Worm (Caenorhabditis elegans): ENCODE measurements around the gene npax-4.

npax-4 gene

ce11 chrIV:8852194-8852593 lies 27.5 kb downstream of the npax-4 start, which contains the start of gene alp-1:
Gene alp-1 (plus strand): TSS chrIV:8852494.
- TF ChIP-seq F13C5.2 (tag; optimal IDR thresholded peaks at IDR 0.05) (no peak), ets-7 (tag; optimal IDR thresholded peaks at IDR 0.05) (no peak), aly-1 (tag; optimal IDR thresholded peaks at IDR 0.05) (no peak), ceh-13 (GFP tag; optimal IDR thresholded peaks at IDR 0.05) (no peak), hmbx-1 (tag; optimal IDR thresholded peaks at IDR 0.05) (no peak), ama-1 (optimal IDR thresholded peaks at IDR 0.05) (no peak), ceh-36 (tag; optimal IDR thresholded peaks at IDR 0.05) (no peak), pes-1 (GFP tag; IDR thresholded peaks at IDR 0.05) (no peak), hnd-1 (tag; optimal IDR thresholded peaks at IDR 0.05) (no peak), tra-4 (tag; optimal IDR thresholded peaks at IDR 0.05) (no peak)

ce11 chrIV:8850807-8851206 lies 28.9 kb downstream of the npax-4 start:
- no peak for TF ChIP-seq ets-7 (tag; optimal IDR thresholded peaks at IDR 0.05)
- no peak for TF ChIP-seq tra-4 (tag; optimal IDR thresholded peaks at IDR 0.05)
- no peak for TF ChIP-seq hmbx-1 (tag; optimal IDR thresholded peaks at IDR 0.05)
- peak; percentile 48 for TF ChIP-seq aly-1 (tag; optimal IDR thresholded peaks at IDR 0.05)
- no peak for TF ChIP-seq B0310.2 (tag; optimal IDR thresholded peaks at IDR 0.05)
- TF ChIP-seq scrt-1 (GFP tag; IDR thresholded peaks at IDR 0.05): no peak

ce11 chrIV:8848983-8849382 lies 30.7 kb downstream of the npax-4 start:
- TF ChIP-seq B0310.2 (tag; optimal IDR thresholded peaks at IDR 0.05) (no peak), ceh-36 (tag; optimal IDR thresholded peaks at IDR 0.05) (no peak), ets-7 (tag; optimal IDR thresholded peaks at IDR 0.05) (no peak), tbx-11 (GFP tag; IDR thresholded peaks at IDR 0.05) (no peak), flt-1 (GFP tag; IDR thresholded peaks at IDR 0.05) (no peak), tbx-37 (GFP tag; conservative IDR thresholded peaks at IDR 0.05) (no peak), F13C5.2 (tag; optimal IDR thresholded peaks at IDR 0.05) (no peak), ama-1 (optimal IDR thresholded peaks at IDR 0.05) (no peak), hmg-4 (GFP tag; optimal IDR thresholded peaks at IDR 0.05) (no peak), sea-1 (GFP tag; conservative IDR thresholded peaks at IDR 0.05) (no peak), tra-4 (tag; optimal IDR thresholded peaks at IDR 0.05) (no peak)

ce11 chrIV:8847918-8848317 lies 31.8 kb downstream of the npax-4 start, which contains the start of gene col-118:
Gene col-118 (plus strand): TSS chrIV:8848218.
- TF ChIP-seq pes-1 (GFP tag; IDR thresholded peaks at IDR 0.05) (no peak), scrt-1 (GFP tag; IDR thresholded peaks at IDR 0.05) (no peak), tbx-11 (GFP tag; IDR thresholded peaks at IDR 0.05) (no peak), aly-1 (tag; optimal IDR thresholded peaks at IDR 0.05) (no peak), sea-1 (GFP tag; conservative IDR thresholded peaks at IDR 0.05) (no peak), F13C5.2 (tag; optimal IDR thresholded peaks at IDR 0.05) (no peak), ceh-13 (GFP tag; optimal IDR thresholded peaks at IDR 0.05) (no peak), hmbx-1 (tag; optimal IDR thresholded peaks at IDR 0.05) (no peak)

- TF ChIP-seq hnd-1 (tag; optimal IDR thresholded peaks at IDR 0.05): no peak
- no peak for TF ChIP-seq tbx-11 (GFP tag; IDR thresholded peaks at IDR 0.05)
- no peak for TF ChIP-seq hmbx-1 (tag; optimal IDR thresholded peaks at IDR 0.05)
- no peak for TF ChIP-seq ceh-13 (GFP tag; optimal IDR thresholded peaks at IDR 0.05)
- no peak for TF ChIP-seq pes-1 (GFP tag; IDR thresholded peaks at IDR 0.05)
- no peak for TF ChIP-seq B0310.2 (tag; optimal IDR thresholded peaks at IDR 0.05)
- TF ChIP-seq tra-4 (tag; optimal IDR thresholded peaks at IDR 0.05): no peak
- TF ChIP-seq ceh-36 (tag; optimal IDR thresholded peaks at IDR 0.05): no peak
- TF ChIP-seq ama-1 (optimal IDR thresholded peaks at IDR 0.05): no peak
- TF ChIP-seq ets-7 (tag; optimal IDR thresholded peaks at IDR 0.05): no peak
- TF ChIP-seq hmg-4 (GFP tag; optimal IDR thresholded peaks at IDR 0.05): no peak
- no peak for TF ChIP-seq flt-1 (GFP tag; IDR thresholded peaks at IDR 0.05)
- TF ChIP-seq scrt-1 (GFP tag; IDR thresholded peaks at IDR 0.05): no peak
- TF ChIP-seq sea-1 (GFP tag; conservative IDR thresholded peaks at IDR 0.05): no peak
- no peak for TF ChIP-seq aly-1 (tag; optimal IDR thresholded peaks at IDR 0.05)
- TF ChIP-seq tbx-37 (GFP tag; conservative IDR thresholded peaks at IDR 0.05): no peak
- no peak for TF ChIP-seq F13C5.2 (tag; optimal IDR thresholded peaks at IDR 0.05)
Measured at ce11 chrIV:8845922-8846321, 33.8 kb downstream of the npax-4 start.

ce11 chrIV:8844457-8844856 lies 35.3 kb downstream of the npax-4 start, which contains the start of gene T11B7.2:
Gene T11B7.2 (minus strand): TSS chrIV:8844557.
- TF ChIP-seq sea-1 (GFP tag; conservative IDR thresholded peaks at IDR 0.05): no peak
- no peak for TF ChIP-seq flt-1 (GFP tag; IDR thresholded peaks at IDR 0.05)
- no peak for TF ChIP-seq scrt-1 (GFP tag; IDR thresholded peaks at IDR 0.05)

- TF ChIP-seq tbx-11 (GFP tag; IDR thresholded peaks at IDR 0.05): no peak
- TF ChIP-seq flt-1 (GFP tag; IDR thresholded peaks at IDR 0.05): no peak
Measured at ce11 chrIV:8840161-8840765, 39.4 kb downstream of the npax-4 start, which contains the start of the genes T28C6.11 and T11B7.1. Gene T28C6.11 (minus strand): TSS chrIV:8840261. Gene T11B7.1 (plus strand): TSS chrIV:8840715.

- no peak for TF ChIP-seq flt-1 (GFP tag; IDR thresholded peaks at IDR 0.05)
- TF ChIP-seq tbx-37 (GFP tag; conservative IDR thresholded peaks at IDR 0.05): no peak
- TF ChIP-seq tra-4 (tag; optimal IDR thresholded peaks at IDR 0.05): no peak
- no peak for TF ChIP-seq F13C5.2 (tag; optimal IDR thresholded peaks at IDR 0.05)
- TF ChIP-seq ets-7 (tag; optimal IDR thresholded peaks at IDR 0.05): no peak
- no peak for TF ChIP-seq ama-1 (optimal IDR thresholded peaks at IDR 0.05)
- TF ChIP-seq hmbx-1 (tag; optimal IDR thresholded peaks at IDR 0.05): no peak
- no peak for TF ChIP-seq tbx-11 (GFP tag; IDR thresholded peaks at IDR 0.05)
Measured at ce11 chrIV:8830591-8830990, 49.1 kb downstream of the npax-4 start, which contains the start of gene T28C6.8. Gene T28C6.8 (minus strand): TSS chrIV:8830727.
